Worm (Caenorhabditis elegans) whole organism, L1 larva: ENCODE results near the gene sdz-21.

Source experiments
- Y116A8C.19 ChIP-seq: sonication (generic microtip); optimal IDR thresholded peaks from 2 replicates; lab custom pipeline; 2016; ENCODE audit warnings: missing compliant biosample characterization, missing genetic modification characterization, borderline replicate concordance
- aha-1 ChIP-seq: fragments of 150-350 bp; optimal IDR thresholded peaks from 2 replicates; lab custom pipeline; 2014; ENCODE audit warnings: missing biosample characterization, missing genetic modification characterization
- alr-1 ChIP-seq: fragments of 200-800 bp; sonication (Bioruptor generic); optimal IDR thresholded peaks from 2 replicates; lab custom pipeline; 2018; ENCODE audit warnings: borderline replicate concordance, mild to moderate bottlenecking, missing genetic modification characterization, missing compliant biosample characterization
- ama-1 ChIP-seq: fragments of 150-350 bp; optimal IDR thresholded peaks from 2 replicates; lab custom pipeline; 2014
- blmp-1 ChIP-seq: fragments of 150-350 bp; optimal IDR thresholded peaks from 2 replicates; lab custom pipeline; 2014; ENCODE audit warnings: missing biosample characterization, missing genetic modification characterization
- ceh-63 ChIP-seq: fragments of 200-800 bp; sonication (Bioruptor generic); optimal IDR thresholded peaks from 2 replicates; lab custom pipeline; 2018; ENCODE audit warnings: mild to moderate bottlenecking, missing genetic modification characterization, missing compliant biosample characterization
- ceh-82 ChIP-seq, 3 experiments: fragments of 150-350 bp in 1 of 3; sonication (generic microtip) in 2 of 3; optimal IDR thresholded peaks; 2 replicates each; lab custom pipeline; 2014 to 2017; ENCODE audit warnings: missing biosample characterization in 3 of 3, missing genetic modification characterization in 3 of 3
- ceh-88 ChIP-seq: fragments of 200-800 bp; sonication (Bioruptor generic); IDR thresholded peaks from 2 replicates; pipeline ENCODE4 v1.3.6; 2022; ENCODE audit warnings: missing genetic modification characterization, missing compliant biosample characterization
- dpl-1 ChIP-seq, 3 experiments: fragments of 150-350 bp in 2 of 3; sonication (generic microtip) in 1 of 3; optimal IDR thresholded peaks; 2 replicates each; lab custom pipeline; 2014 to 2017; ENCODE audit warnings: missing biosample characterization in 3 of 3, missing genetic modification characterization in 3 of 3, missing genetic modification reagents in 3 of 3
- dsc-1 ChIP-seq: sonication (generic microtip); optimal IDR thresholded peaks from 2 replicates; lab custom pipeline; 2016; ENCODE audit warnings: mild to moderate bottlenecking, missing genetic modification characterization, missing compliant biosample characterization
- efl-1 ChIP-seq, 4 experiments: fragments of 150-350 bp; optimal IDR thresholded peaks in 3 of 4; peaks in 1 of 4; 1 replicate in 1 of 4; 2 replicates in 3 of 4; lab custom pipeline; 2014; ENCODE audit warnings: missing biosample characterization in 2 of 4, missing genetic modification characterization in 2 of 4, missing genetic modification reagents in 2 of 4
- efl-3 ChIP-seq: fragments of 200-800 bp; sonication (Bioruptor generic); optimal IDR thresholded peaks from 2 replicates; lab custom pipeline; 2018; ENCODE audit warnings: mild to moderate bottlenecking, missing genetic modification characterization, missing compliant biosample characterization
- elt-3 ChIP-seq, 6 experiments: fragments of 150-350 bp in 1 of 6; sonication (generic microtip); optimal IDR thresholded peaks; 2 replicates each; lab custom pipeline; 2017 to 2018; ENCODE audit warnings: missing biosample characterization in 6 of 6, missing genetic modification characterization in 6 of 6, inconsistent platforms in 1 of 6
- ets-5 ChIP-seq: fragments of 200-800 bp; sonication (Bioruptor generic); IDR thresholded peaks from 2 replicates; pipeline ENCODE4 v1.3.6; 2022; ENCODE audit warnings: missing genetic modification characterization, missing compliant biosample characterization
- fkh-10 ChIP-seq: sonication (generic microtip); optimal IDR thresholded peaks from 2 replicates; lab custom pipeline; 2017; ENCODE audit warnings: missing biosample characterization, missing genetic modification reagents, missing genetic modification characterization
- fkh-8 ChIP-seq: sonication (generic microtip); optimal IDR thresholded peaks from 2 replicates; lab custom pipeline; 2016; ENCODE audit warnings: mild to moderate bottlenecking, missing genetic modification characterization, missing compliant biosample characterization
- fos-1 ChIP-seq: fragments of 150-350 bp; optimal IDR thresholded peaks from 2 replicates; lab custom pipeline; 2014; ENCODE audit warnings: missing biosample characterization, missing genetic modification characterization
- isw-1 ChIP-seq: fragments of 200-800 bp; sonication (Bioruptor generic); IDR thresholded peaks from 2 replicates; pipeline ENCODE4 v1.3.6; 2022; ENCODE audit warnings: missing genetic modification characterization, missing compliant biosample characterization
- jun-1 ChIP-seq: fragments of 150-350 bp; optimal IDR thresholded peaks from 2 replicates; lab custom pipeline; 2014; ENCODE audit warnings: missing biosample characterization, missing genetic modification reagents, missing genetic modification characterization
- lin-14 ChIP-seq: fragments of 200-800 bp; sonication (Bioruptor generic); optimal IDR thresholded peaks from 2 replicates; lab custom pipeline; 2018; ENCODE audit warnings: mild to moderate bottlenecking, missing genetic modification characterization, moderate library complexity, missing compliant biosample characterization
- lin-15B ChIP-seq: fragments of 150-350 bp; sonication (generic microtip); optimal IDR thresholded peaks from 3 replicates; lab custom pipeline; 2014; ENCODE audit warnings: missing biosample characterization, missing genetic modification characterization
- lin-39 ChIP-seq: fragments of 150-350 bp; optimal IDR thresholded peaks from 2 replicates; lab custom pipeline; 2014; ENCODE audit warnings: missing biosample characterization, missing genetic modification reagents, missing genetic modification characterization
- lsy-2 ChIP-seq, 2 experiments: fragments of 150-350 bp; optimal IDR thresholded peaks; 2 replicates each; lab custom pipeline; 2014; ENCODE audit warnings: missing biosample characterization in 2 of 2, missing genetic modification characterization in 2 of 2
- mab-9 ChIP-seq: fragments of 200-800 bp; sonication (Bioruptor generic); IDR thresholded peaks from 2 replicates; pipeline ENCODE4 v1.3.6; 2022; ENCODE audit warnings: missing genetic modification reagents, missing genetic modification characterization, missing compliant biosample characterization
- mdl-1 ChIP-seq, 2 experiments: fragments of 150-350 bp; optimal IDR thresholded peaks; 2 replicates each; lab custom pipeline; 2014 to 2017; ENCODE audit warnings: missing biosample characterization in 2 of 2, missing genetic modification characterization in 2 of 2, inconsistent platforms in 1 of 2
- mep-1 ChIP-seq: fragments of 150-350 bp; optimal IDR thresholded peaks from 2 replicates; lab custom pipeline; 2014; ENCODE audit warnings: missing biosample characterization, missing genetic modification characterization
- nhr-20 ChIP-seq: sonication (generic microtip); optimal IDR thresholded peaks from 2 replicates; lab custom pipeline; 2016; ENCODE audit warnings: mild to moderate bottlenecking, missing genetic modification characterization, missing compliant biosample characterization
- nhr-237 ChIP-seq: fragments of 150-350 bp; optimal IDR thresholded peaks from 2 replicates; lab custom pipeline; 2014; ENCODE audit warnings: missing biosample characterization, missing genetic modification characterization
- nhr-28 ChIP-seq: fragments of 150-350 bp; optimal IDR thresholded peaks from 2 replicates; lab custom pipeline; 2014; ENCODE audit warnings: missing biosample characterization, missing genetic modification characterization
- nhr-47 ChIP-seq: sonication (generic microtip); optimal IDR thresholded peaks from 2 replicates; lab custom pipeline; 2016; ENCODE audit warnings: mild to moderate bottlenecking, missing genetic modification characterization, moderate library complexity, missing compliant biosample characterization
- nhr-71 ChIP-seq: sonication (generic microtip); optimal IDR thresholded peaks from 2 replicates; lab custom pipeline; 2016; ENCODE audit warnings: mild to moderate bottlenecking, missing genetic modification characterization, moderate library complexity, missing compliant biosample characterization
- nhr-76 ChIP-seq: sonication (generic microtip); optimal IDR thresholded peaks from 2 replicates; lab custom pipeline; 2017; ENCODE audit warnings: missing biosample characterization, missing genetic modification characterization
- nhr-77 ChIP-seq: fragments of 150-350 bp; optimal IDR thresholded peaks from 2 replicates; lab custom pipeline; 2014; ENCODE audit warnings: missing biosample characterization, missing genetic modification characterization
- pax-3 ChIP-seq: fragments of 200-800 bp; sonication (Bioruptor generic); optimal IDR thresholded peaks from 2 replicates; lab custom pipeline; 2018; ENCODE audit warnings: mild to moderate bottlenecking, missing genetic modification characterization, moderate library complexity, missing compliant biosample characterization
- pqm-1 ChIP-seq: sonication (generic microtip); optimal IDR thresholded peaks from 3 replicates; lab custom pipeline; 2017; ENCODE audit warnings: missing biosample characterization, missing genetic modification characterization
- skn-1 ChIP-seq: fragments of 150-350 bp; optimal IDR thresholded peaks from 2 replicates; lab custom pipeline; 2014; ENCODE audit warnings: missing biosample characterization, missing genetic modification characterization
- sox-4 ChIP-seq: sonication (generic microtip); optimal IDR thresholded peaks from 2 replicates; lab custom pipeline; 2016; ENCODE audit warnings: missing genetic modification characterization, missing compliant biosample characterization
- sptf-1 ChIP-seq: fragments of 150-350 bp; optimal IDR thresholded peaks from 2 replicates; lab custom pipeline; 2014; ENCODE audit warnings: missing biosample characterization, missing genetic modification characterization
- unc-30 ChIP-seq: sonication (generic microtip); optimal IDR thresholded peaks from 2 replicates; lab custom pipeline; 2017; ENCODE audit warnings: missing biosample characterization, missing genetic modification characterization
- unc-62 ChIP-seq: fragments of 150-350 bp; optimal IDR thresholded peaks from 2 replicates; lab custom pipeline; 2014; ENCODE audit warnings: missing biosample characterization, missing genetic modification reagents, missing genetic modification characterization
- unc-86 ChIP-seq: sonication (generic microtip); optimal IDR thresholded peaks from 2 replicates; lab custom pipeline; 2016; ENCODE audit warnings: missing genetic modification characterization, missing compliant biosample characterization
- unc-98 ChIP-seq: fragments of 200-800 bp; sonication (Bioruptor generic); IDR thresholded peaks from 2 replicates; pipeline ENCODE4 v1.3.6; 2022; ENCODE audit warnings: missing genetic modification characterization, missing compliant biosample characterization
- zag-1 ChIP-seq: fragments of 150-350 bp; optimal IDR thresholded peaks from 2 replicates; lab custom pipeline; 2014; ENCODE audit warnings: missing biosample characterization, missing genetic modification characterization
- ztf-11 ChIP-seq, 2 experiments: sonication (generic microtip); optimal IDR thresholded peaks; 2 replicates each; lab custom pipeline; 2016 to 2017; ENCODE audit warnings: missing genetic modification characterization in 2 of 2, missing biosample characterization in 1 of 2, missing compliant biosample characterization in 1 of 2

The sdz-21 gene

ce11 chrIII:5639893-5640292 is 16.9 kb downstream of the sdz-21 start (continued):
- TF ChIP-seq fkh-10 (peak; percentile 8), jun-1 (tag; lab: Kevin White, UChicago) (no peak), ets-5 (GFP tag; lab: Robert Waterston, UW) (no peak), isw-1 (GFP tag; lab: Robert Waterston, UW) (peak; percentile 27), unc-30 (no peak), mab-9 (no peak), nhr-28 (no peak), unc-98 (GFP tag; lab: Robert Waterston, UW) (no peak), zag-1 (tag; lab: Kevin White, UChicago) (no peak), fkh-8 (tag; lab: Kevin White, UChicago) (peak; percentile 94), mep-1 (tag; lab: Kevin White, UChicago) (peak; percentile 15), elt-3 (tag; optimal IDR thresholded peaks at IDR 0.05; lab: Kevin White, UChicago) (no peak), skn-1 (tag; lab: Kevin White, UChicago) (no peak), lsy-2 (tag; optimal IDR thresholded peaks at IDR 0.05; lab: Kevin White, UChicago) (peak; percentile 43 to 62), pax-3 (tag; lab: Kevin White, UChicago) (no peak), nhr-20 (tag; lab: Kevin White, UChicago) (no peak), nhr-71 (tag; lab: Kevin White, UChicago) (peak; percentile 78), nhr-77 (tag; lab: Kevin White, UChicago) (no peak), ztf-11 (tag; optimal IDR thresholded peaks at IDR 0.05; lab: Kevin White, UChicago) (no peak), dsc-1 (tag; lab: Kevin White, UChicago) (peak; percentile 43), ceh-82 (tag; optimal IDR thresholded peaks at IDR 0.05; lab: Kevin White, UChicago) (peak; percentile 19 to 46 (median 46)), nhr-76 (tag; lab: Kevin White, UChicago) (no peak), mdl-1 (tag; optimal IDR thresholded peaks at IDR 0.05; lab: Kevin White, UChicago) (no peak), unc-62 (GFP tag; lab: Kevin White, UChicago) (no peak), ama-1 (lab: Kevin White, UChicago) (no peak), unc-86 (peak; percentile 76), ceh-88 (no peak), lin-14 (GFP tag; lab: Kevin White, UChicago) (peak; percentile 86), lin-15B (no peak), aha-1 (tag; lab: Kevin White, UChicago) (no peak), sptf-1 (tag; lab: Kevin White, UChicago) (no peak), ceh-63 (no peak), dpl-1 (GFP tag; optimal IDR thresholded peaks at IDR 0.05; lab: Kevin White, UChicago) (peak in 1 of 3 experiments; percentile 28), lin-39 (tag; lab: Kevin White, UChicago) (no peak), sox-4 (tag; lab: Kevin White, UChicago) (no peak), fos-1 (tag; lab: Kevin White, UChicago) (peak; percentile 36), alr-1 (tag; lab: Kevin White, UChicago) (no peak), efl-1 (optimal IDR thresholded peaks at IDR 0.05; lab: Kevin White, UChicago) (peak; percentile 34 to 53), efl-1 (GFP tag; optimal IDR thresholded peaks at IDR 0.05 in 1 of 2; lab: Kevin White, UChicago) (peak in 1 of 2 experiments; percentile 6), efl-3 (GFP tag; lab: Kevin White, UChicago) (no peak), Y116A8C.19 (tag; lab: Kevin White, UChicago) (no peak), nhr-237 (no peak), pqm-1 (tag; lab: Kevin White, UChicago) (no peak), blmp-1 (tag; lab: Kevin White, UChicago) (no peak), nhr-47 (tag; lab: Kevin White, UChicago) (peak; percentile 74)
- TF ChIP-seq, all 84 proteins: peak for 27
